Fruit fly (Drosophila melanogaster) whole organism, embryonic: ENCODE data around the gene CCHa1.
A peak's percentile ranks its signal among the peaks of the same experiment; 100 is the strongest.

Experiments used
- CG10462 ChIP-seq: fragments of 200-800 bp; sonication (Bioruptor generic); optimal IDR thresholded peaks from 2 replicates; lab custom pipeline; 2016; ENCODE audit warnings: missing biosample characterization, missing genetic modification characterization
- CG11723 ChIP-seq: fragments of 200-800 bp; sonication (Bioruptor generic); optimal IDR thresholded peaks from 2 replicates; lab custom pipeline; 2017; ENCODE audit warnings: missing biosample characterization, mild to moderate bottlenecking, missing genetic modification characterization
- CG13424 ChIP-seq: fragments of 200-800 bp; sonication (Bioruptor generic); optimal IDR thresholded peaks from 2 replicates; lab custom pipeline; 2019; ENCODE audit warnings: missing biosample characterization, mild to moderate bottlenecking, missing genetic modification characterization, moderate library complexity
- CG14667 ChIP-seq: fragments of 200-800 bp; sonication (Bioruptor generic); IDR thresholded peaks from 2 replicates; pipeline ENCODE4 v1.3.6; 2022; ENCODE audit warnings: missing biosample characterization, missing genetic modification characterization
- CG16863 ChIP-seq: fragments of 200-800 bp; sonication (Bioruptor generic); optimal IDR thresholded peaks from 3 replicates; lab custom pipeline; 2016; ENCODE audit warnings: missing biosample characterization, missing genetic modification characterization
- CG17328 ChIP-seq: fragments of 200-800 bp; sonication (Bioruptor generic); IDR thresholded peaks from 2 replicates; pipeline ENCODE4 v1.3.6; 2022; ENCODE audit warnings: missing biosample characterization, missing genetic modification characterization
- CG17568 ChIP-seq: fragments of 200-800 bp; sonication (Bioruptor generic); optimal IDR thresholded peaks from 2 replicates; lab custom pipeline; 2018; ENCODE audit warnings: missing biosample characterization, mild to moderate bottlenecking, missing genetic modification characterization, moderate library complexity
- CG18476 ChIP-seq: fragments of 200-800 bp; sonication (Bioruptor generic); optimal IDR thresholded peaks from 2 replicates; lab custom pipeline; 2016; ENCODE audit warnings: missing biosample characterization, mild to moderate bottlenecking, missing genetic modification characterization
- CG33213 ChIP-seq: fragments of 200-800 bp; sonication (Bioruptor generic); optimal IDR thresholded peaks from 3 replicates; lab custom pipeline; 2016; ENCODE audit warnings: missing biosample characterization, missing genetic modification characterization
- CG34224 ChIP-seq: fragments of 200-800 bp; sonication (Bioruptor generic); IDR thresholded peaks from 3 replicates; pipeline ENCODE4 v1.3.6; 2022; ENCODE audit warnings: missing biosample characterization, missing genetic modification characterization; ENCODE audit not compliant: partially characterized antibody
- CG3847 ChIP-seq: fragments of 200-800 bp; sonication (Bioruptor generic); IDR thresholded peaks from 2 replicates; pipeline ENCODE4 v1.3.6; 2022; ENCODE audit warnings: missing biosample characterization, missing genetic modification characterization
- CG42726 ChIP-seq: fragments of 200-800 bp; sonication (Bioruptor generic); IDR thresholded peaks from 2 replicates; pipeline ENCODE4 v1.3.6; 2022; ENCODE audit warnings: missing biosample characterization, missing genetic modification characterization; ENCODE audit not compliant: partially characterized antibody
- CG4730 ChIP-seq: fragments of 200-800 bp; sonication (Bioruptor generic); IDR thresholded peaks from 2 replicates; pipeline ENCODE4 v1.3.6; 2022; ENCODE audit warnings: missing biosample characterization, missing genetic modification characterization
- CG6765 ChIP-seq: fragments of 200-800 bp; sonication (Bioruptor generic); optimal IDR thresholded peaks from 3 replicates; lab custom pipeline; 2017; ENCODE audit warnings: missing biosample characterization, mild to moderate bottlenecking, missing genetic modification characterization
- CG9609 ChIP-seq: fragments of 200-800 bp; sonication (Bioruptor generic); optimal IDR thresholded peaks from 3 replicates; lab custom pipeline; 2016; ENCODE audit warnings: missing biosample characterization, missing genetic modification characterization
- CrebB ChIP-seq: fragments of 200-800 bp; sonication (Bioruptor generic); optimal IDR thresholded peaks from 3 replicates; lab custom pipeline; 2018; ENCODE audit warnings: missing biosample characterization, mild to moderate bottlenecking, missing genetic modification characterization
- Hey ChIP-seq: fragments of 200-800 bp; sonication (Bioruptor generic); optimal IDR thresholded peaks from 3 replicates; lab custom pipeline; 2018; ENCODE audit warnings: missing biosample characterization, mild to moderate bottlenecking, missing genetic modification characterization
- Hr51 ChIP-seq, 2 experiments: fragments of 200-800 bp; sonication (Bioruptor generic); optimal IDR thresholded peaks; 2 replicates in 1 of 2; 3 replicates in 1 of 2; lab custom pipeline; 2016 to 2018; ENCODE audit warnings: missing biosample characterization in 2 of 2, missing genetic modification characterization in 2 of 2, mild to moderate bottlenecking in 1 of 2, moderate library complexity in 1 of 2
- Lim3 ChIP-seq: fragments of 200-800 bp; sonication (Bioruptor generic); IDR thresholded peaks from 2 replicates; pipeline ENCODE4 v1.3.6; 2022; ENCODE audit warnings: missing biosample characterization, missing genetic modification characterization
- Mad ChIP-seq: fragments of 200-800 bp; sonication (Bioruptor generic); optimal IDR thresholded peaks from 2 replicates; lab custom pipeline; 2016; ENCODE audit warnings: missing biosample characterization, missing genetic modification characterization
- Max ChIP-seq: fragments of 200-800 bp; sonication (Bioruptor generic); optimal IDR thresholded peaks from 2 replicates; lab custom pipeline; 2016; ENCODE audit warnings: missing biosample characterization, mild to moderate bottlenecking, missing genetic modification characterization
- NFAT ChIP-seq: fragments of 200-800 bp; sonication (Bioruptor generic); IDR thresholded peaks from 2 replicates; pipeline ENCODE4 v1.3.6; 2022; ENCODE audit warnings: missing biosample characterization, missing genetic modification characterization
- Opbp ChIP-seq: fragments of 200-800 bp; sonication (Bioruptor generic); IDR thresholded peaks from 3 replicates; pipeline ENCODE4 v1.3.6; 2022; ENCODE audit warnings: missing biosample characterization, missing genetic modification characterization; ENCODE audit not compliant: partially characterized antibody
- Rx ChIP-seq: fragments of 200-800 bp; sonication (Bioruptor generic); IDR thresholded peaks from 2 replicates; pipeline ENCODE4 v1.3.6; 2022; ENCODE audit warnings: missing biosample characterization, missing genetic modification characterization
- Taf1 ChIP-seq: fragments of 200-800 bp; sonication (Bioruptor generic); IDR thresholded peaks from 2 replicates; pipeline ENCODE4 v1.3.6; 2022; ENCODE audit warnings: missing biosample characterization, missing genetic modification characterization
- Xrp1 ChIP-seq: fragments of 200-800 bp; sonication (Bioruptor generic); IDR thresholded peaks from 2 replicates; pipeline ENCODE4 v1.3.6; 2022; ENCODE audit warnings: missing biosample characterization, missing genetic modification characterization
- bab2 ChIP-seq: fragments of 200-800 bp; sonication (Bioruptor generic); optimal IDR thresholded peaks from 2 replicates; lab custom pipeline; 2016; ENCODE audit warnings: missing biosample characterization, missing genetic modification characterization
- btn ChIP-seq: fragments of 200-800 bp; sonication (Bioruptor generic); optimal IDR thresholded peaks from 2 replicates; lab custom pipeline; 2016; ENCODE audit warnings: missing biosample characterization, missing genetic modification characterization
- chinmo ChIP-seq: fragments of 200-800 bp; sonication (Bioruptor generic); IDR thresholded peaks from 4 replicates; pipeline ENCODE4 v1.3.6; 2022; ENCODE audit warnings: missing biosample characterization, missing genetic modification characterization; ENCODE audit not compliant: partially characterized antibody
- croc ChIP-seq: fragments of 200-800 bp; sonication (Bioruptor generic); conservative IDR thresholded peaks from 3 replicates; pipeline ENCODE4 v1.3.6; 2022; ENCODE audit warnings: missing biosample characterization, missing genetic modification characterization
- dysf ChIP-seq: fragments of 200-800 bp; sonication (Bioruptor generic); IDR thresholded peaks from 3 replicates; pipeline ENCODE4 v1.3.6; 2022; ENCODE audit warnings: missing biosample characterization, missing genetic modification characterization
- ems ChIP-seq: fragments of 200-800 bp; sonication (Bioruptor generic); optimal IDR thresholded peaks from 3 replicates; lab custom pipeline; 2016; ENCODE audit warnings: missing biosample characterization, missing genetic modification characterization
- esg ChIP-seq: fragments of 200-800 bp; sonication (Bioruptor generic); conservative IDR thresholded peaks from 2 replicates; pipeline ENCODE4 v1.3.6; 2022; ENCODE audit warnings: missing biosample characterization, missing genetic modification characterization
- gcm ChIP-seq: fragments of 200-800 bp; sonication (Bioruptor generic); optimal IDR thresholded peaks from 2 replicates; lab custom pipeline; 2019; ENCODE audit warnings: missing biosample characterization, mild to moderate bottlenecking, missing genetic modification characterization, moderate library complexity
- gro ChIP-seq: fragments of 200-800 bp; sonication (Bioruptor generic); optimal IDR thresholded peaks from 2 replicates; lab custom pipeline; 2016; ENCODE audit warnings: missing biosample characterization, missing genetic modification characterization
- gt ChIP-seq: fragments of 200-800 bp; sonication (Bioruptor generic); IDR thresholded peaks from 2 replicates; pipeline ENCODE4 v1.3.6; 2022; ENCODE audit warnings: missing biosample characterization, missing genetic modification characterization
- kay ChIP-seq: fragments of 200-800 bp; sonication (Bioruptor generic); optimal IDR thresholded peaks from 2 replicates; lab custom pipeline; 2016; ENCODE audit warnings: missing biosample characterization, missing genetic modification characterization
- klu ChIP-seq: fragments of 200-800 bp; sonication (Bioruptor generic); IDR thresholded peaks from 2 replicates; pipeline ENCODE4 v1.3.6; 2022; ENCODE audit warnings: missing biosample characterization, missing genetic modification characterization
- knrl ChIP-seq: fragments of 200-800 bp; sonication (Bioruptor generic); IDR thresholded peaks from 3 replicates; pipeline ENCODE4 v1.3.6; 2022; ENCODE audit warnings: missing biosample characterization, missing genetic modification characterization; ENCODE audit not compliant: partially characterized antibody
- lilli ChIP-seq: fragments of 200-800 bp; sonication (Bioruptor generic); optimal IDR thresholded peaks from 3 replicates; lab custom pipeline; 2016; ENCODE audit warnings: missing biosample characterization, missing genetic modification characterization
- nerfin-1 ChIP-seq: fragments of 200-800 bp; sonication (Bioruptor generic); optimal IDR thresholded peaks from 3 replicates; lab custom pipeline; 2019; ENCODE audit warnings: missing biosample characterization, mild to moderate bottlenecking, missing genetic modification characterization, moderate library complexity
- pho ChIP-seq: fragments of 200-800 bp; sonication (Bioruptor generic); optimal IDR thresholded peaks from 2 replicates; lab custom pipeline; 2016; ENCODE audit warnings: missing biosample characterization, missing genetic modification characterization
- pros ChIP-seq: fragments of 200-800 bp; sonication (Bioruptor generic); optimal IDR thresholded peaks from 3 replicates; lab custom pipeline; 2019; ENCODE audit warnings: missing biosample characterization, mild to moderate bottlenecking, missing genetic modification characterization, moderate library complexity
- ranshi ChIP-seq: fragments of 200-800 bp; sonication (Bioruptor generic); IDR thresholded peaks from 2 replicates; pipeline ENCODE4 v1.3.6; 2022; ENCODE audit warnings: missing biosample characterization, missing genetic modification characterization
- seq ChIP-seq: fragments of 200-800 bp; sonication (Bioruptor generic); IDR thresholded peaks from 2 replicates; pipeline ENCODE4 v1.3.6; 2022; ENCODE audit warnings: missing biosample characterization, missing genetic modification characterization
- sr ChIP-seq: fragments of 200-800 bp; sonication (Bioruptor generic); IDR thresholded peaks from 3 replicates; pipeline ENCODE4 v1.3.6; 2022; ENCODE audit warnings: missing biosample characterization, missing genetic modification characterization
- toy ChIP-seq: fragments of 200-800 bp; sonication (Bioruptor generic); IDR thresholded peaks from 2 replicates; pipeline ENCODE4 v1.3.6; 2022; ENCODE audit warnings: missing biosample characterization, missing genetic modification characterization
- vvl ChIP-seq: fragments of 200-800 bp; sonication (Bioruptor generic); IDR thresholded peaks from 2 replicates; pipeline ENCODE4 v1.3.6; 2022; ENCODE audit warnings: missing biosample characterization, missing genetic modification characterization
- wek ChIP-seq: fragments of 200-800 bp; sonication (Bioruptor generic); optimal IDR thresholded peaks from 3 replicates; lab custom pipeline; 2018; ENCODE audit warnings: missing biosample characterization, mild to moderate bottlenecking, missing genetic modification characterization, moderate library complexity
- zfh2 ChIP-seq: fragments of 200-800 bp; sonication (Bioruptor generic); optimal IDR thresholded peaks from 2 replicates; lab custom pipeline; 2016; ENCODE audit warnings: missing biosample characterization, missing genetic modification characterization

The CCHa1 gene

DNA sequence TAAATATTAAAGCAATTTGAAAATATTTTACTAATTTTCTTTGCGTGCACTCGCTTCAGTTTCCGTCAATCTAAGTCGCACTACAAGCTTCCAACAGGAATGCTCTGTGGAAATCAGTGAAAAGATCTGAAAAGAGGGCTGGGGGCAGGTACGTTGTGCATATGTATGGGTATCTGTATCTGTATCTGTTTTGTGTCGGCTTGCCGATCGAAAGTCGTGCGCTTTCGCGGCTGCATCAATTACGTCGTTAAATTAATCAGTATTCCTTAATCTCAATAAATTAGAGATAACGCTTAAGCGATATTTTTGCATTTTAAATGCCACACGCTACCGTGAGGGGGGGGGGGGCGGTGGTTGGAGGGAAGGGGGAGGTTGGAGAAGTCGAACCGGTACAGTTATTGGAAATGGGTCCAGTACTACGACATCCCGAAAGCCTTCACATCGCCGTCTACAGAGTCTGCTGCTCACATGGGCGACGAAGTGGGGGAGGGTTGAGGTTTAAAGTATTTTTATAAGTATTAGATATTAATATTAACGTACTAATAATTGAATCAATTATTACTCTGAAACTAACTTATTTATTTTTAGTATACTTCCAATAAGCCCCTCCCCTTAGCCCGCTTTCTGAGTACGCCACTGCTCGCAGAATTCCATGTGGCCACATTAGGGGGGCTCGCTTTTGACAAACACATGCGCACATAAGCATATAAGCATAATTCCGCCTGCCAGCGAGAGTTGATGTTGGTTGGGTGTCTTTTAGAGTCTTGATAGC is 43.4 kb downstream of the CCHa1 start (continued):
- TF ChIP-seq knrl (GFP tag; lab: Robert Waterston, UW) (no peak), CG6765 (GFP tag; lab: Kevin White, UChicago) (peak; percentile 95), CG13424 (tag; lab: Kevin White, UChicago) (peak; percentile 97), kay (GFP tag; lab: Kevin White, UChicago) (peak; percentile 91), vvl (peak; percentile 99), CG9609 (GFP tag; lab: Kevin White, UChicago) (peak; percentile 65), Lim3 (peak; percentile 93), Rx (peak; percentile 94), Hr51 (GFP tag; optimal IDR thresholded peaks at IDR 0.05; lab: Kevin White, UChicago) (peak; percentile 85 to 98), ems (GFP tag; lab: Kevin White, UChicago) (peak; percentile 89), CG42726 (GFP tag; lab: Robert Waterston, UW) (no peak), Mad (peak; percentile 90), CG34224 (GFP tag; lab: Robert Waterston, UW) (no peak), pros (GFP tag; lab: Kevin White, UChicago) (no peak), btn (GFP tag; lab: Kevin White, UChicago) (peak; percentile 9), CrebB (tag; lab: Kevin White, UChicago) (peak; percentile 96), dysf (peak; percentile 99), Max (GFP tag; lab: Kevin White, UChicago) (peak; percentile 91), klu (GFP tag; lab: Robert Waterston, UW) (peak; percentile 97), seq (GFP tag; lab: Robert Waterston, UW) (peak; percentile 97), ranshi (GFP tag; lab: Robert Waterston, UW) (peak; percentile 98), CG14667 (GFP tag; lab: Robert Waterston, UW) (peak; percentile 96), NFAT (GFP tag; lab: Robert Waterston, UW) (peak; percentile 98), esg (GFP tag; lab: Robert Waterston, UW) (peak; percentile 97), wek (GFP tag; lab: Kevin White, UChicago) (peak; percentile 83), CG16863 (GFP tag; lab: Kevin White, UChicago) (peak; percentile 75), zfh2 (peak; percentile 93), toy (GFP tag; lab: Robert Waterston, UW) (peak; percentile 96), Hey (tag; lab: Kevin White, UChicago) (peak; percentile 83), gcm (GFP tag; lab: Kevin White, UChicago) (peak; percentile 91), CG18476 (GFP tag; lab: Kevin White, UChicago) (peak; percentile 85), CG11723 (peak; percentile 94), Opbp (GFP tag; lab: Robert Waterston, UW) (no peak), pho (GFP tag; lab: Kevin White, UChicago) (peak; percentile 89), CG17328 (GFP tag; lab: Robert Waterston, UW) (peak; percentile 96), sr (GFP tag; lab: Robert Waterston, UW) (peak; percentile 92), Xrp1 (GFP tag; lab: Robert Waterston, UW) (peak; percentile 98), croc (GFP tag; lab: Robert Waterston, UW) (peak; percentile 95), CG17568 (GFP tag; lab: Kevin White, UChicago) (peak; percentile 95), nerfin-1 (peak; percentile 92), bab2 (GFP tag; lab: Kevin White, UChicago) (peak; percentile 72), gro (GFP tag; lab: Kevin White, UChicago) (peak; percentile 90), CG33213 (GFP tag; lab: Kevin White, UChicago) (peak; percentile 56), lilli (GFP tag; lab: Kevin White, UChicago) (peak; percentile 97), gt (GFP tag; lab: Robert Waterston, UW) (peak; percentile 93), Taf1 (peak; percentile 98), CG3847 (GFP tag; lab: Robert Waterston, UW) (peak; percentile 99), CG10462 (GFP tag; lab: Kevin White, UChicago) (peak; percentile 89), chinmo (GFP tag; lab: Robert Waterston, UW) (0 out of 4 replicates have a peak, but pooled peaks have one; percentile 7), CG4730 (GFP tag; lab: Robert Waterston, UW) (peak; percentile 97)
